Fruit fly (Drosophila melanogaster): ENCODE measurements around the gene CG6462.

CG6462 gene

DNA sequence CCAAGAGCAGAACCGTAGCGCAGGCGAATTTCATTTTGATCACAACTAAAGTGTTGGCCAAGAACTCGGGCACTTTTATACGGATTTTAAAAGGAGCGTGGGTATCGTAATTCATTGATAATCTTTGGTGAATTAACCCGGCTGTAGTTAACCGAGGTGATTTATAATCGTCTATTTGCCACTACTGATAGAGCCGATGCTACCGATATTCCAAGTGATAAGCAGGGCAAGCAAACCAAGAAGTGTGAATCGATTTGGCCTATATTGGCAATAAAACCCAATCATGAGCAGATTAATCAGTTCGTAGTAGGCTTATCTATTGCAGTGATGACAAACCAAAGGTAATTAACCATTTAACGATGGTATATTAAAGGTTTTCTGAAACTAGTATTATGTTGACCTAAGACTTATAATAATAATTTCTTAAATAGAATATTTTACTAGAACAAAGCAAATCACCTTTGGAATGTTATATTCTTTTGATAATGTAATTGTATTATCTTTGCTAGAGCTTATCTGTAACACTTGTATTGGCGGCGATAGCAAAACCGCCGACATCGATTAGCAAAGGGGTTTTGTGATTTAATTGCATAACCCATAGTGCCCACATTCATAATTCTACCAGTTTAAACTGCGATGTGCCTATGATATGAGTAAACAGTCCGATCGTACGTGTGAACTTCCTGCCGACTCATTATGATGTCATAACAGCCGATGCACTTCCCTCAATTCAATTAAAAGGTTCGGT is 26.1 kb downstream of the CG6462 start, which contains the start of gene CG10472:
TSS of gene CG10472 (minus strand) at position 51 of the 748 bp plus-strand sequence.
- TF ChIP-seq psq (optimal IDR thresholded peaks at IDR 0.05) (no peak), EcR (GFP tag; optimal IDR thresholded peaks at IDR 0.05) (no peak), Dll (optimal IDR thresholded peaks at IDR 0.05) (no peak), usp (GFP tag; optimal IDR thresholded peaks at IDR 0.05) (no peak), pan (optimal IDR thresholded peaks at IDR 0.05) (no peak), CG8478 (optimal IDR thresholded peaks at IDR 0.05) (no peak)

DNA sequence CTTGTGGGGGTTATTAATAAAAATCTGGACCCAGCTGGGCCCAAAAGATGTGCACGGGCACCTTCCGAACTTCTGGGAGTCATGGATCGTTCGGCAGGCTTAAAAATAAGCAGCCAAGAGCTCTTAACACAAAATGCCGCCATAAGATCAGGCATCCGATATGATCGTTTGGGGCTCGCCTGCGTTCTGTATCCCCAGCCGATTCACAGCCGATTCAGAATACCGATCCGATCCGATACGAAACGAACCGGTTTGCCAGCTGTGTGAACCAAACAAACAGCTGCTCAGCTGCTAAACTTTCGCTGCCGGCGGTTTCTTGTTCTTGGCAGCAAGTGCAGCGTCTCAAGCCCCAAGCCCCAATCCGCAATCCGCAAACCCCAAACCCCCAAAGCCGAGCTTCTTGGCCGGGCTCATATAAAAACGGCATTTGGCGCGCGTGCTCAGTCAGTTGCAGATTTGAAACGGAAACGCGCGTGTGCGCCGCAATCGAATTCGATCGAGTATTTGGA is 29.0 kb downstream of the CG6462 start, which contains the start of gene CG42269:
TSS of gene CG42269 (plus strand) at position 416 of the 509 bp plus-strand sequence.
- TF ChIP-seq Dll (optimal IDR thresholded peaks at IDR 0.05) (no peak), EcR (GFP tag; optimal IDR thresholded peaks at IDR 0.05) (no peak)

- TF ChIP-seq Dll (optimal IDR thresholded peaks at IDR 0.05) (no peak), CG8478 (optimal IDR thresholded peaks at IDR 0.05) (no peak), EcR (GFP tag; optimal IDR thresholded peaks at IDR 0.05) (no peak)
These were observed 31.3 kb downstream of the CG6462 start for dm6 chr3L:6068178-6068577.

DNA sequence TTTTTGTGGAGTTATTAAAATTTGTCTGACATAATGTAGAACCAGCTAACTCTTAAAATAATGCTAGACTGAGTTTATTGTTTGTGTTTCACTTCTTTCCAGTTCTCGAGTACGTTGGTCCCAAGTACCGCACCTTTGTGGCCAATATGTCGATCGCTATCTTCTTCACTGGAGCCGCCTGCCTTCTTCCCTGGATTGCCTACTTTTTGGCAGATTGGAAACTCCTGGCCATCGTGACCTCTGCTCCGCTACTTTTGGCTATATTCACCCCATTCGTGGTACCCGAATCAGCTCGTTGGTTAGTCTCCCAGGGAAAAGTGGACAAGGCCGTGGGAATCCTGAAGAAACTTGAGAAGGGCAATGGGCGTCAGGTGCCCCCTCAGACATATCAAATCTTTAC is 33.2 kb downstream of the CG6462 start:
- no peak for TF ChIP-seq Dll (optimal IDR thresholded peaks at IDR 0.05)
- TF ChIP-seq usp (GFP tag; optimal IDR thresholded peaks at IDR 0.05): no peak
- no peak for TF ChIP-seq CG8478 (optimal IDR thresholded peaks at IDR 0.05)
- no peak for TF ChIP-seq pan (optimal IDR thresholded peaks at IDR 0.05)
- TF ChIP-seq psq (optimal IDR thresholded peaks at IDR 0.05): no peak

DNA sequence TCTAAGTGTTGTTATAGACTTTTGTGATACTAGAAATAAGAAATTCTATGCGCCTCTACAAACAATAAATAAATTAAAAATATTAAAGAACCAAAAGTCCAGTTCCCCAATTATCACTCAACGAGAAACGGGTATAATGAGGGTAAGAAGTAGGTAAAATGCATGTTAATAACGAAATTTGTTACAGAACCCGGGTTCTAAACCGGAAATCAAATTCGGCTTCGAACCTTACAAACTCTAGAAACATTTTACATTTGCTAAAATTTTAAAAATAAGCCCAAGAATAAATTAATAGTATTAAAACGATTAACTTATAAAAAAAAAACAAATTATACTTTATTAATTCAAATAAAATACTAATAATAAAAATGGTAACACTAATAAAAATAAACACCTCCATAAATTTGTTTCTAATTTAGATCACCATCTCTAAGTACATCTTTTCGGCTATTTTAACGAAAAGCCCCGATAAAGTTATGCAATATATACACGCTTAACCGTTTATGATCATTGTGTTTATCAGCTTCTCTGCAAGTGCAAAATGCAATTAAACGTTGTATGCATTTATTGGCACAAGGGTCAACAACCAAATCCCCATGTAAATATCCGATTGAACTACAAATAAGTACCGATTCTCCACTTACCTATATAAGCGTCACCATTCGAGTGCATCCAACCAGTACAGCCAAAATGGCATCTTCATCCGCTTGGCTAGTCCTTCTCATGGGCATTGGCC is 34.7 kb downstream of the CG6462 start, which contains the start of gene CG6602:
TSS of gene CG6602 (plus strand) at position 686 of the 736 bp plus-strand sequence.
- TF ChIP-seq Dll (optimal IDR thresholded peaks at IDR 0.05) (no peak), usp (GFP tag; optimal IDR thresholded peaks at IDR 0.05) (no peak), pan (optimal IDR thresholded peaks at IDR 0.05) (no peak), CG8478 (optimal IDR thresholded peaks at IDR 0.05) (no peak), psq (optimal IDR thresholded peaks at IDR 0.05) (no peak), EcR (GFP tag; optimal IDR thresholded peaks at IDR 0.05) (no peak)

DNA sequence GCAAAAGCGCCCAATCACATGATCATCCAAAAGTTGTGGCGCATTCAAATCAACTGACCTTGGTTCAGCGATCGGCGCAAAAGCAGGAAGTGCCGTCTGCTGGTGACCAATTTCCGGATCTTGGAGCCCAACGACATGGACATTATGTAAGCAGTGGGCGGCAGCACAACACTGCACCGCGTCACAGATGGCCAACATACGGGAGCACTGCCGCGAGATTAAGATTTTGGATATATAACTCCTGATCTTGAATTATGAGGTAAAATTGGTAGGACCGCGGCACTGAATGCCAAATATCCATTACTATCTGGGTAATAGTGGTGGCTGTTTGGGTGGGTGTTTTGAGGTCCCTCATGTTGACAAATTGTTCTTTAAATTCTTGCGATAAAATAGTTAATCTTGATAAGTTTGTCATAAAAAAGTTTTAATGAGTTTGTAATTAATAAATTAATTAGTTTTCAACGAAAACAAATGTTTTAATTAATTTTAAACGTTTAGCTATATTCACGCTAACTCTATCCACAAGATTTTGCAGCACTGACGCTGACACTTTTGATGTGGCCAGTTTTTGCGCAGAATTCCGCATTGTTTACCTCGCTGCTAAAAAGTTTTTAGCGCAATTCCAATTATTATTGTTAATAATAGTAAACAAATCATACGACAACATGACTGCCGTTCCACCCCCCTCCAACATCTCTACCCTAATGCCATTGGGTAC is 38.2 kb downstream of the CG6462 start, which contains the start of the genes CG13295 and CG6610:
TSS of gene CG13295 (minus strand) at position 271 of the 718 bp plus-strand sequence.
TSS of gene CG6610 (plus strand) at position 562 of the 718 bp plus-strand sequence.
- TF ChIP-seq Dll (optimal IDR thresholded peaks at IDR 0.05): no peak
- no peak for TF ChIP-seq psq (optimal IDR thresholded peaks at IDR 0.05)
- TF ChIP-seq usp (GFP tag; optimal IDR thresholded peaks at IDR 0.05): no peak
- no peak for TF ChIP-seq EcR (GFP tag; optimal IDR thresholded peaks at IDR 0.05)
- no peak for TF ChIP-seq pan (optimal IDR thresholded peaks at IDR 0.05)
- TF ChIP-seq CG8478 (optimal IDR thresholded peaks at IDR 0.05): no peak

DNA sequence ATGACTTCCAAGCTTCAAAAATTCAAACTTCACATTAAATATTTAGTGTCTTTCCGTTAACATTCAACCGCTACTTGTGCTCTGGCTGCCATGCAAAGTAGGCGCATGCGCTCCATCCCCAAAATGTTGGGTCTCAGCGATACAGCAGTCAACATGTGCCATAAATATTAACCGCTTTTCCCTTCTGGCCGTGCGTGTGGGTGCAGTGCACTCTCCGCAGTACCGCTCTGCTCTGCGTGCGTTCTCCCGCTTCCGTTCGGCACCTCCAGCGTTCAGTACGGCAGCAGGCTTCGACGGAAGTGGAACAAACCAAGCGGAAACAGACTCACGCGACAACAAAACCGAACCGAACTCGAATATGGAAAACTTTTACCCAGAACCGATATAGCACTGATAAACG is 39.5 kb downstream of the CG6462 start, which contains the start of gene ssp6:
TSS of gene ssp6 (plus strand) at position 294 of the 400 bp plus-strand sequence.
- TF ChIP-seq pan (optimal IDR thresholded peaks at IDR 0.05) (no peak), psq (optimal IDR thresholded peaks at IDR 0.05) (no peak), CG8478 (optimal IDR thresholded peaks at IDR 0.05) (no peak), EcR (GFP tag; optimal IDR thresholded peaks at IDR 0.05) (no peak), usp (GFP tag; optimal IDR thresholded peaks at IDR 0.05) (no peak), Dll (optimal IDR thresholded peaks at IDR 0.05) (no peak)

DNA sequence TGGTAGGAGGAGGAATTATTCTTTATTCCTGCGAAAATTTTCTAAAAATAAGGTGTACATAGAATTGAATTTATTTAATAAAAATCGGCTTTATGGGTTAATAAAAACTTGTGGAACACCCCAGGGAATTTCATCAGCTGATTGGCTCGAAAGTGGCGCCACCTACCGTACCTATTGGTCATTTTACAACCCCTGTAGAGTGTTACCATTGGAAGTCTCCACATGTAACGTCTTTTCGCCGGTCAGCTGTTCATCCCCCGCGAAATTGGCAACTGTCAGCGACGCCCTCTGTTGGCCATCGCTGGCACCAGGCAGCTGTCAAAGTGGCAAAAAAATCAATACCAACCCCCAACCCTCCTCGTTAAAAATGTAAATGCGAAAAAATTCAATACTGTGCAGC is 45.6 kb downstream of the CG6462 start, which contains the start of gene CG13293:
TSS of gene CG13293 (plus strand) at position 323 of the 400 bp plus-strand sequence.
- no peak for TF ChIP-seq pan (optimal IDR thresholded peaks at IDR 0.05)
- no peak for TF ChIP-seq usp (GFP tag; optimal IDR thresholded peaks at IDR 0.05)
- no peak for TF ChIP-seq CG8478 (optimal IDR thresholded peaks at IDR 0.05)
- no peak for TF ChIP-seq Dll (optimal IDR thresholded peaks at IDR 0.05)

DNA sequence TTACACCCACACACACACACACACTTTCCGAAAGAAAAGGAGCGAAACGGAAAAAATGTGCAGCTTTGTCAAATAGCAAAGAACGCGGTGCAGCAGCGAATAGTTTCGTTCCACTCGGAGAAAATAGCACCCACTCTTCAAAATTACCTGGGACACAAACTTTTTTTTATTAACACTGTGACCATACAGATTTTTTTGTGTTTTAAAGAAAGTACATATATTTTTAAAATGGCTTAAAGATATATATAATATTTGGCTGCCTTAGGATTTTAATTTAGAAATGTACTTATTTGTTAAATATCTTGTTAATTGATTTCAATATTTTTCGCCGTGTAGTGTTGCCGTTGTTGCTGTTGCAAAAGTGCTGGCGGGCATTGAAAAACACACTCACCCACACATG is 47.5 kb downstream of the CG6462 start:
- no peak for TF ChIP-seq EcR (GFP tag; optimal IDR thresholded peaks at IDR 0.05)
- no peak for TF ChIP-seq usp (GFP tag; optimal IDR thresholded peaks at IDR 0.05)
- no peak for TF ChIP-seq Dll (optimal IDR thresholded peaks at IDR 0.05)
- TF ChIP-seq CG8478 (optimal IDR thresholded peaks at IDR 0.05): no peak

dm6 chr3L:6085157-6085556 is 48.2 kb downstream of the CG6462 start:
- TF ChIP-seq pan (optimal IDR thresholded peaks at IDR 0.05): no peak
- no peak for TF ChIP-seq CG8478 (optimal IDR thresholded peaks at IDR 0.05)
- no peak for TF ChIP-seq EcR (GFP tag; optimal IDR thresholded peaks at IDR 0.05)
- no peak for TF ChIP-seq Dll (optimal IDR thresholded peaks at IDR 0.05)
- no peak for TF ChIP-seq psq (optimal IDR thresholded peaks at IDR 0.05)
- TF ChIP-seq usp (GFP tag; optimal IDR thresholded peaks at IDR 0.05): no peak

DNA sequence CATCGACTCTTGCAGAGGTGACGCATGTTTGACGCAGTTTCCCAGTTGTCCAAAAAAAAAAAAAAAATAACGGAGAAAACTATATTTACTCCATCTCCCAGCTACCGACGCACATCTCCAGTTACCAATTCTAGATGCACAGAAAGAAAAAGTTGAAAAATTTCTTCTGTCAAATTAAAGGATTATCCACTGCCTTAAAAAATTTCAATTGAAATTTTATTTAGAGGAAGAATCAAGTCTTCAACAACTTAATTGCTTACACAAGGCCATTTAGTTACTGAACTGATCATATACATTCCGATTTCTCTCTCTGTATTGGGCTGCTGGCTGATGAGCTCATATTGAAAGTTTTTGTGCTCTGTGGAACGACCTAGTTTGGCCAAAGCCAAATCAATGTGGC is 49.1 kb downstream of the CG6462 start:
- TF ChIP-seq CG8478 (optimal IDR thresholded peaks at IDR 0.05) (no peak), EcR (GFP tag; optimal IDR thresholded peaks at IDR 0.05) (no peak), pan (optimal IDR thresholded peaks at IDR 0.05) (no peak), psq (optimal IDR thresholded peaks at IDR 0.05) (no peak), Dll (optimal IDR thresholded peaks at IDR 0.05) (no peak)

All from whole organism.